Fruit fly (Drosophila melanogaster) whole organism: ENCODE measurements around the gene Eig71Ek.

Source experiments
- Dll ChIP-seq: fragments of >200 bp; optimal IDR thresholded peaks from 2 replicates; lab custom pipeline; 2017
- pan ChIP-seq: fragments of >200 bp; optimal IDR thresholded peaks from 2 replicates; lab custom pipeline; 2017
- psq ChIP-seq: fragments of >200 bp; optimal IDR thresholded peaks from 2 replicates; lab custom pipeline; 2017

DNA sequence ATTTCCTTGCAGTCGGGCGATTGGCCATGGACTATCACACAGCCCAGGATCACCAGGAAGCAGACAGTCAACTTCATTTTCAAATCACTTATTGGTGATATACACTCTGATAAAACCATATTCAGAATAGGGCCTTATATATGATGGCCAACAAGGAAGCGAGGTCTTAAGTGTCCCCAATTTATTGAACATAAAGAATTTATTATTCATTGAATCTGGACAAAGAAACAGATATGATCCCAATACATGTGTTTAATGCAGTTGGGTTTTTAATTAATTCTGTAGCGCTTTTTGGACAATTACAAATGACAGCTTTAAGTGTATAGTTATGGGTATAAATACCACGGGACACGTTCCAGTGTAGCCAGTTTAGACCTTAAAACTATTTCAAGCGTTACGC, 1.7 kb upstream of the Eig71Ek start, which contains the start of the genes Eig71Eh and Eig71Ei:
- no peak for TF ChIP-seq Dll
- no peak for TF ChIP-seq psq (lab: Kevin White, UChicago)
- no peak for TF ChIP-seq pan (lab: Kevin White, UChicago)
